Worm (Caenorhabditis elegans) whole organism, L2 larva: ENCODE results near the gene sut-1.

Experiments used
- R02D3.7 ChIP-seq: fragments of 150-350 bp; optimal IDR thresholded peaks from 2 replicates; lab custom pipeline; 2014; ENCODE audit warnings: missing biosample characterization, missing genetic modification characterization
- ama-1 ChIP-seq: fragments of 150-350 bp; optimal IDR thresholded peaks from 2 replicates; lab custom pipeline; 2018; ENCODE audit warnings: inconsistent platforms
- blmp-1 ChIP-seq: sonication (generic microtip); optimal IDR thresholded peaks from 2 replicates; lab custom pipeline; 2017; ENCODE audit warnings: missing genetic modification characterization, mild to moderate bottlenecking, missing compliant biosample characterization, antibody characterized with exemption, moderate library complexity; ENCODE audit not compliant: insufficient read depth
- ceh-82 ChIP-seq: fragments of 150-350 bp; optimal IDR thresholded peaks from 2 replicates; lab custom pipeline; 2014; ENCODE audit warnings: missing biosample characterization, missing genetic modification characterization
- egl-27 ChIP-seq: sonication (generic microtip); optimal IDR thresholded peaks from 3 replicates; lab custom pipeline; 2017; ENCODE audit warnings: missing biosample characterization, missing genetic modification reagents, missing genetic modification characterization
- fos-1 ChIP-seq: fragments of 150-350 bp; optimal IDR thresholded peaks from 2 replicates; lab custom pipeline; 2014; ENCODE audit warnings: missing biosample characterization, missing genetic modification characterization
- lin-13 ChIP-seq: fragments of 150-350 bp; optimal IDR thresholded peaks from 2 replicates; lab custom pipeline; 2014; ENCODE audit warnings: missing biosample characterization, missing genetic modification reagents, missing genetic modification characterization
- mdl-1 ChIP-seq, 2 experiments: fragments of 150-350 bp in 1 of 2; sonication (generic microtip) in 1 of 2; optimal IDR thresholded peaks; 2 replicates each; lab custom pipeline; 2017; ENCODE audit warnings: missing biosample characterization in 2 of 2, missing genetic modification characterization in 2 of 2
- nhr-21 ChIP-seq: fragments of 150-350 bp; optimal IDR thresholded peaks from 2 replicates; lab custom pipeline; 2014; ENCODE audit warnings: missing biosample characterization, missing genetic modification characterization
- nhr-237 ChIP-seq: fragments of 150-350 bp; optimal IDR thresholded peaks from 2 replicates; lab custom pipeline; 2014; ENCODE audit warnings: missing biosample characterization, missing genetic modification characterization
- snpc-4 ChIP-seq: fragments of 150-350 bp; optimal IDR thresholded peaks from 2 replicates; lab custom pipeline; 2014; ENCODE audit warnings: missing biosample characterization, missing genetic modification characterization
- unc-39 ChIP-seq: fragments of 150-350 bp; optimal IDR thresholded peaks from 2 replicates; lab custom pipeline; 2014; ENCODE audit warnings: missing biosample characterization, missing genetic modification characterization
- ztf-11 ChIP-seq: sonication (generic microtip); optimal IDR thresholded peaks from 2 replicates; lab custom pipeline; 2017; ENCODE audit warnings: missing biosample characterization, missing genetic modification characterization
- ztf-4 ChIP-seq: fragments of 150-350 bp; optimal IDR thresholded peaks from 2 replicates; lab custom pipeline; 2014; ENCODE audit warnings: missing biosample characterization, missing genetic modification characterization

ce11 chrII:1132750-1133149, 9.7 kb upstream of the sut-1 start:
- no peak for TF ChIP-seq R02D3.7 (tag; lab: Kevin White, UChicago)
- no peak for TF ChIP-seq blmp-1 (tag; lab: Kevin White, UChicago)
- no peak for TF ChIP-seq lin-13
- TF ChIP-seq egl-27 (tag; lab: Kevin White, UChicago): no peak
- TF ChIP-seq ceh-82: no peak
- TF ChIP-seq nhr-237: no peak
- no peak for TF ChIP-seq unc-39 (tag; lab: Kevin White, UChicago)
- TF ChIP-seq nhr-21: no peak
- no peak for TF ChIP-seq fos-1 (tag; lab: Kevin White, UChicago)
- TF ChIP-seq ama-1 (lab: Kevin White, UChicago): no peak
- no peak for TF ChIP-seq ztf-4 (tag; lab: Kevin White, UChicago)
- TF ChIP-seq ztf-11 (tag; lab: Kevin White, UChicago): no peak
- no peak for TF ChIP-seq snpc-4 (tag; lab: Kevin White, UChicago)
- TF ChIP-seq mdl-1 (tag; optimal IDR thresholded peaks at IDR 0.05; lab: Kevin White, UChicago): no peak
